Fruit fly (Drosophila melanogaster): Measurements from ENCODE around the gene BoYb.

dm6 chr3L:22871030-22871844 lies 30.5 kb upstream of the BoYb start:
- TF ChIP-seq CG13204 (GFP tag; optimal IDR thresholded peaks at IDR 0.05) (no peak), CG12605 (GFP tag; IDR thresholded peaks at IDR 0.05) (no peak), CG10348 (GFP tag; IDR thresholded peaks at IDR 0.05) (no peak), rn (GFP tag; IDR thresholded peaks at IDR 0.05) (no peak), CG32121 (GFP tag; IDR thresholded peaks at IDR 0.05) (peak; percentile 53; the same call in 1 of the 2 replicates), Snoo (tag; optimal IDR thresholded peaks at IDR 0.05) (no peak), CG8159 (tag; optimal IDR thresholded peaks at IDR 0.05) (no peak), Pif1B (GFP tag; optimal IDR thresholded peaks at IDR 0.05) (no peak), CG17806 (tag; optimal IDR thresholded peaks at IDR 0.05) (no peak), CG8301 (tag; optimal IDR thresholded peaks at IDR 0.05) (no peak)

Measured in whole organism, pupa.